Worm (Caenorhabditis elegans) whole organism, mixed stage, embryonic: ENCODE results near the gene lin-7.
"Not testable (repeated sequence)": the region's sequence is repeated elsewhere in the genome, so short reads cannot be mapped to it uniquely, and the experiment has no call there.

Experiments used
- blmp-1 ChIP-seq: fragments of 150-350 bp; optimal IDR thresholded peaks from 2 replicates; lab custom pipeline; 2014; ENCODE audit warnings: missing biosample characterization, missing genetic modification characterization
- ceh-39 ChIP-seq: fragments of 150-350 bp; optimal IDR thresholded peaks from 2 replicates; lab custom pipeline; 2014; ENCODE audit warnings: missing biosample characterization, missing genetic modification characterization
- ceh-43 ChIP-seq: fragments of 200-800 bp; sonication (Bioruptor generic); optimal IDR thresholded peaks from 2 replicates; lab custom pipeline; 2018; ENCODE audit warnings: mild to moderate bottlenecking, missing genetic modification characterization, moderate library complexity, missing compliant biosample characterization
- cnd-1 ChIP-seq: fragments of 200-800 bp; sonication (Bioruptor generic); optimal IDR thresholded peaks from 2 replicates; lab custom pipeline; 2018; ENCODE audit warnings: mild to moderate bottlenecking, missing genetic modification characterization, missing compliant biosample characterization
- drap-1 ChIP-seq: fragments of 200-800 bp; sonication (Bioruptor generic); optimal IDR thresholded peaks from 3 replicates; lab custom pipeline; 2018; ENCODE audit warnings: mild to moderate bottlenecking, missing genetic modification characterization, missing compliant biosample characterization
- elt-1 ChIP-seq: sonication (generic microtip); optimal IDR thresholded peaks from 2 replicates; lab custom pipeline; 2017; ENCODE audit warnings: missing genetic modification characterization, mild to moderate bottlenecking, missing compliant biosample characterization, antibody characterized with exemption, moderate library complexity, borderline replicate concordance; ENCODE audit not compliant: insufficient read depth
- flh-1 ChIP-seq: fragments of 200-800 bp; sonication (Bioruptor generic); optimal IDR thresholded peaks from 2 replicates; lab custom pipeline; 2018; ENCODE audit warnings: mild to moderate bottlenecking, missing genetic modification characterization, moderate library complexity, missing compliant biosample characterization
- lin-13 ChIP-seq: fragments of 150-350 bp; optimal IDR thresholded peaks from 2 replicates; lab custom pipeline; 2014; ENCODE audit warnings: missing biosample characterization, missing genetic modification characterization
- lin-32 ChIP-seq: fragments of 200-800 bp; sonication (Bioruptor generic); optimal IDR thresholded peaks from 2 replicates; lab custom pipeline; 2018; ENCODE audit warnings: mild to moderate bottlenecking, missing genetic modification characterization, missing compliant biosample characterization
- lsy-2 ChIP-seq: fragments of 150-350 bp; optimal IDR thresholded peaks from 2 replicates; lab custom pipeline; 2014; ENCODE audit warnings: missing biosample characterization, missing genetic modification characterization
- mab-5 ChIP-seq: fragments of 150-350 bp; optimal IDR thresholded peaks from 2 replicates; lab custom pipeline; 2014; ENCODE audit warnings: missing biosample characterization, missing genetic modification characterization
- mep-1 ChIP-seq: fragments of 150-350 bp; optimal IDR thresholded peaks from 2 replicates; lab custom pipeline; 2017; ENCODE audit warnings: missing biosample characterization, missing genetic modification reagents, missing genetic modification characterization, inconsistent platforms
- mls-2 ChIP-seq: sonication (generic microtip); optimal IDR thresholded peaks from 2 replicates; lab custom pipeline; 2016; ENCODE audit warnings: mild to moderate bottlenecking, missing genetic modification characterization, moderate library complexity, missing compliant biosample characterization
- nhr-12 ChIP-seq: fragments of 150-350 bp; optimal IDR thresholded peaks from 2 replicates; lab custom pipeline; 2014; ENCODE audit warnings: missing biosample characterization, missing genetic modification characterization
- nhr-2 ChIP-seq: fragments of 150-350 bp; optimal IDR thresholded peaks from 2 replicates; lab custom pipeline; 2014; ENCODE audit warnings: missing biosample characterization, missing genetic modification characterization
- nhr-237 ChIP-seq: fragments of 150-350 bp; optimal IDR thresholded peaks from 2 replicates; lab custom pipeline; 2014; ENCODE audit warnings: missing biosample characterization, missing genetic modification characterization
- nhr-76 ChIP-seq: sonication (generic microtip); optimal IDR thresholded peaks from 2 replicates; lab custom pipeline; 2017; ENCODE audit warnings: missing biosample characterization, missing genetic modification characterization
- pha-4 ChIP-seq: fragments of 150-350 bp; optimal IDR thresholded peaks from 2 replicates; lab custom pipeline; 2018; ENCODE audit warnings: missing biosample characterization, missing genetic modification reagents, missing genetic modification characterization
- sem-2 ChIP-seq: fragments of 200-800 bp; sonication (Bioruptor generic); optimal IDR thresholded peaks from 2 replicates; lab custom pipeline; 2018; ENCODE audit warnings: mild to moderate bottlenecking, missing genetic modification characterization, missing compliant biosample characterization
- unc-120 ChIP-seq: sonication (generic microtip); optimal IDR thresholded peaks from 2 replicates; lab custom pipeline; 2017; ENCODE audit warnings: missing genetic modification characterization, missing compliant biosample characterization; ENCODE audit not compliant: poor library complexity, severe bottlenecking
- unc-39 ChIP-seq: fragments of 150-350 bp; optimal IDR thresholded peaks from 2 replicates; lab custom pipeline; 2014; ENCODE audit warnings: missing biosample characterization, missing genetic modification characterization
- zip-8 ChIP-seq: fragments of 150-350 bp; optimal IDR thresholded peaks from 2 replicates; lab custom pipeline; 2014; ENCODE audit warnings: missing biosample characterization, missing genetic modification characterization

Gene lin-7

ce11 chrII:14310729-14311388 lies 38.3 kb downstream of the lin-7 start, which contains the start of gene ctl-3:
Gene ctl-3 (minus strand): TSS chrII:14310779.
- TF ChIP-seq nhr-12 (tag; lab: Kevin White, UChicago) (no peak), pha-4 (tag; lab: Kevin White, UChicago) (no peak), zip-8 (no peak), mls-2 (tag; lab: Kevin White, UChicago) (no peak), lsy-2 (tag; lab: Kevin White, UChicago) (no peak), unc-39 (tag; lab: Kevin White, UChicago) (no peak), nhr-76 (tag; lab: Kevin White, UChicago) (no peak), blmp-1 (no peak), unc-120 (tag; lab: Kevin White, UChicago) (no peak)
- TF ChIP-seq, all 35 proteins: peak for 0

ce11 chrII:14306160-14306559 lies 43.0 kb downstream of the lin-7 start, which contains the start of gene ctl-1:
Gene ctl-1 (minus strand): TSS chrII:14306260.
- not testable (repeated sequence) for TF ChIP-seq unc-120, lin-13, elt-1 (tag; lab: Kevin White, UChicago)

DNA sequence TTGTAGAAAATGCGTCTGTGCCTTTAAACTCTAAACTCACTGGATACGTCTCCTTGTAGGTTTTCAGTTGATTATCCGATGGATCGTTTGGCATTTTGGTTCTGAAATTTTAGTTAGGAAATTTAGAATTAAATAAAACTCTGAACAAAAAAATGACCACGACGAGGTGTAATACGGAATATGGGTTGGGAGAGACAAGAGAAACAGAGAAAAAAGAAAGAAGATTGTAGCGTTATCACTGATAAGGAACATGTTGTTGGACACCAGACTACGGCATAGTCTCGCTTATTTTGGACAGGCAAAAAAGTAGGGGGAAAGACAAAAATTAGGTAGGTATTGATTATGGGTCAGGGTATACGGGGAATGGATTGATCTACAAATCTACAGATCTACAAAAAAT lies 47.3 kb downstream of the lin-7 start, which contains the start of gene ctl-2:
ctl-2 (minus strand) TSS at position 101 of the 400 bp plus-strand sequence.
- TF ChIP-seq sem-2; lin-32 (GFP tag; lab: Kevin White, UChicago); unc-120 (tag; lab: Kevin White, UChicago): not testable (repeated sequence)

- no peak for TF ChIP-seq drap-1 (GFP tag; lab: Kevin White, UChicago)
- no peak for TF ChIP-seq ceh-43 (GFP tag; lab: Kevin White, UChicago)
- TF ChIP-seq flh-1 (GFP tag; lab: Kevin White, UChicago), result no peak
- no peak for TF ChIP-seq unc-39 (tag; lab: Kevin White, UChicago)
Observed at ce11 chrII:14299254-14299759, 49.9 kb downstream of the lin-7 start.

DNA sequence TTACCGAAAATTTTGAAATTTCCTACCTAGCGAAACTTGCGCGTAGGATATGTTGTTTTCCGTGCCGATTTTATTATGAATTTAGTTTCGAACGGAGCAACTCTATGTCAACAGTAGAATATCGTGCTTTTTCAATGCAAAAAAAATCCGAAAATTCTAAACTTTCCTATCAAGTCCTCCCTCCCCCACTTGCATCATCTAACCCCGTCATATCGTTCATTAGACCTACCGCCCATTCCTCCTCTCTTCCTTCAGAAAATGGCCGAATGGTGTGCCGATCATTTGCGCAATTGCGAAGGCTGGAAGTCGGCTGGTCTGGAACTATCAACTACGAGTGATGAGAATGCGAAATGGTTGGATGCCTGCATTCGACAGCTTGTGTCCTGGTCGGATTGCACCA lies 52.2 kb downstream of the lin-7 start, which contains the start of gene Y54G11A.7:
Y54G11A.7 (plus strand) TSS at position 256 of the 400 bp plus-strand sequence.
- TF ChIP-seq nhr-2, cnd-1, ceh-39 (tag; lab: Kevin White, UChicago): not testable (repeated sequence)

ce11 chrII:14296320-14296719 lies 52.9 kb downstream of the lin-7 start:
- peak; percentile 22 for TF ChIP-seq blmp-1
- no peak for TF ChIP-seq nhr-237
- no peak for TF ChIP-seq mep-1 (tag; lab: Kevin White, UChicago)
- no peak for TF ChIP-seq mab-5 (tag; lab: Kevin White, UChicago)
- no peak for TF ChIP-seq elt-1 (tag; lab: Kevin White, UChicago)
